Fruit fly (Drosophila melanogaster) whole organism, embryonic: Measurements from ENCODE around the gene CG43077.

ENCODE experiments used
- B-H2 ChIP-seq: fragments of 200-800 bp; sonication (Bioruptor generic); optimal IDR thresholded peaks from 2 replicates; lab custom pipeline; 2018; ENCODE audit warnings: missing biosample characterization, mild to moderate bottlenecking, missing genetic modification characterization
- Blimp-1 ChIP-seq: fragments of 200-800 bp; sonication (Bioruptor generic); optimal IDR thresholded peaks from 3 replicates; lab custom pipeline; 2018; ENCODE audit warnings: missing biosample characterization, missing genetic modification characterization, mild to moderate bottlenecking, moderate library complexity, missing genetic modification reagents
- CG11504 ChIP-seq: fragments of 200-800 bp; sonication (Bioruptor generic); optimal IDR thresholded peaks from 3 replicates; lab custom pipeline; 2019; ENCODE audit warnings: missing biosample characterization, mild to moderate bottlenecking, missing genetic modification characterization, moderate library complexity
- CG14710 ChIP-seq: fragments of 200-800 bp; sonication (Bioruptor generic); optimal IDR thresholded peaks from 3 replicates; lab custom pipeline; 2019; ENCODE audit warnings: missing biosample characterization, mild to moderate bottlenecking, missing genetic modification characterization, moderate library complexity
- CG17328 ChIP-seq: fragments of 200-800 bp; sonication (Bioruptor generic); IDR thresholded peaks from 2 replicates; pipeline ENCODE4 v1.3.6; 2022; ENCODE audit warnings: missing biosample characterization, missing genetic modification characterization
- CG18262 ChIP-seq: fragments of 200-800 bp; optimal IDR thresholded peaks from 3 replicates; lab custom pipeline; 2019; ENCODE audit warnings: missing biosample characterization, mild to moderate bottlenecking, missing genetic modification characterization, moderate library complexity
- CG2712 ChIP-seq: fragments of 200-800 bp; optimal IDR thresholded peaks from 3 replicates; lab custom pipeline; 2019; ENCODE audit warnings: missing biosample characterization, mild to moderate bottlenecking, missing genetic modification characterization, moderate library complexity
- CG30403 ChIP-seq: fragments of 200-800 bp; sonication (Bioruptor generic); optimal IDR thresholded peaks from 3 replicates; lab custom pipeline; 2016; ENCODE audit warnings: missing biosample characterization, missing genetic modification characterization
- CG31388 ChIP-seq: fragments of 200-800 bp; sonication (Bioruptor generic); optimal IDR thresholded peaks from 2 replicates; lab custom pipeline; 2016; ENCODE audit warnings: missing biosample characterization, missing genetic modification characterization
- CG4424 ChIP-seq: fragments of 200-800 bp; sonication (Bioruptor generic); optimal IDR thresholded peaks from 3 replicates; lab custom pipeline; 2016; ENCODE audit warnings: missing biosample characterization, missing genetic modification characterization
- CG4707 ChIP-seq: fragments of 200-800 bp; sonication (Bioruptor generic); optimal IDR thresholded peaks from 2 replicates; lab custom pipeline; 2018; ENCODE audit warnings: missing biosample characterization, mild to moderate bottlenecking, missing genetic modification characterization, moderate library complexity
- CG6854 ChIP-seq: fragments of 200-800 bp; sonication (Bioruptor generic); optimal IDR thresholded peaks from 3 replicates; lab custom pipeline; 2017; ENCODE audit warnings: missing biosample characterization, mild to moderate bottlenecking, missing genetic modification characterization
- CG7839 ChIP-seq: fragments of 200-800 bp; sonication (Bioruptor generic); optimal IDR thresholded peaks from 3 replicates; lab custom pipeline; 2018; ENCODE audit warnings: missing biosample characterization, mild to moderate bottlenecking, missing genetic modification characterization, moderate library complexity
- CG8388 ChIP-seq: fragments of 200-800 bp; sonication (Bioruptor generic); optimal IDR thresholded peaks from 2 replicates; lab custom pipeline; 2019; ENCODE audit warnings: missing biosample characterization, mild to moderate bottlenecking, missing genetic modification characterization, moderate library complexity
- CG9727 ChIP-seq: fragments of 200-800 bp; sonication (Bioruptor generic); optimal IDR thresholded peaks from 3 replicates; lab custom pipeline; 2017; ENCODE audit warnings: missing biosample characterization, mild to moderate bottlenecking, missing genetic modification characterization
- Hand ChIP-seq: fragments of 200-800 bp; sonication (Bioruptor generic); optimal IDR thresholded peaks from 2 replicates; lab custom pipeline; 2017; ENCODE audit warnings: mild to moderate bottlenecking, missing biosample characterization, missing genetic modification reagents, missing genetic modification characterization
- MBD-R2 ChIP-seq: fragments of 200-800 bp; sonication (Bioruptor generic); IDR thresholded peaks from 2 replicates; pipeline ENCODE4 v1.3.6; 2022; ENCODE audit warnings: missing biosample characterization, missing genetic modification characterization
- Med ChIP-seq: fragments of 200-800 bp; sonication (Bioruptor generic); peaks from one replicate; lab custom pipeline; 2016; ENCODE audit warnings: missing biosample characterization, missing genetic modification characterization, mild to moderate bottlenecking, inconsistent platforms, moderate library complexity
- Oli ChIP-seq: fragments of 200-800 bp; sonication (Bioruptor generic); optimal IDR thresholded peaks from 2 replicates; lab custom pipeline; 2018; ENCODE audit warnings: missing biosample characterization, mild to moderate bottlenecking, missing genetic modification characterization, moderate library complexity
- bsh ChIP-seq, 2 experiments: fragments of 200-800 bp; sonication (Bioruptor generic); optimal IDR thresholded peaks; 2 replicates each; lab custom pipeline; 2017 to 2018; ENCODE audit warnings: mild to moderate bottlenecking in 2 of 2, missing biosample characterization in 2 of 2, missing genetic modification characterization in 2 of 2, moderate library complexity in 1 of 2
- dmrt99B ChIP-seq: fragments of 200-800 bp; sonication (Bioruptor generic); optimal IDR thresholded peaks from 2 replicates; lab custom pipeline; 2018; ENCODE audit warnings: missing biosample characterization, mild to moderate bottlenecking, missing genetic modification characterization, moderate library complexity
- dpn ChIP-seq, 2 experiments: fragments of 200-800 bp; sonication (Bioruptor generic); optimal IDR thresholded peaks; 3 replicates each; lab custom pipeline; 2016; ENCODE audit warnings: missing biosample characterization in 2 of 2, missing genetic modification characterization in 2 of 2
- eve ChIP-seq, 2 experiments: fragments of >200 bp; optimal IDR thresholded peaks; 2 replicates each; lab custom pipeline; 2017; ENCODE audit warnings: missing biosample characterization in 2 of 2, missing genetic modification characterization in 2 of 2
- gcm ChIP-seq: fragments of 200-800 bp; sonication (Bioruptor generic); optimal IDR thresholded peaks from 2 replicates; lab custom pipeline; 2019; ENCODE audit warnings: missing biosample characterization, mild to moderate bottlenecking, missing genetic modification characterization, moderate library complexity
- gem ChIP-seq: fragments of 200-800 bp; sonication (Bioruptor generic); optimal IDR thresholded peaks from 2 replicates; lab custom pipeline; 2019; ENCODE audit warnings: missing biosample characterization, mild to moderate bottlenecking, missing genetic modification characterization, moderate library complexity
- grau ChIP-seq: fragments of 200-800 bp; optimal IDR thresholded peaks from 3 replicates; lab custom pipeline; 2019; ENCODE audit warnings: missing biosample characterization, mild to moderate bottlenecking, missing genetic modification characterization, moderate library complexity
- lab ChIP-seq: fragments of 200-800 bp; sonication (Bioruptor generic); optimal IDR thresholded peaks from 3 replicates; lab custom pipeline; 2017; ENCODE audit warnings: missing biosample characterization, missing genetic modification characterization, mild to moderate bottlenecking, moderate library complexity, missing genetic modification reagents
- lola ChIP-seq, 3 experiments: fragments of >200 bp in 2 of 3; fragments of 200-800 bp in 1 of 3; sonication (Bioruptor generic) in 1 of 3; optimal IDR thresholded peaks; 2 replicates each; lab custom pipeline; 2017 to 2019; ENCODE audit warnings: missing biosample characterization in 3 of 3, missing genetic modification characterization in 3 of 3, mild to moderate bottlenecking in 1 of 3, moderate library complexity in 1 of 3
- nmo ChIP-seq: fragments of 200-800 bp; sonication (Bioruptor generic); optimal IDR thresholded peaks from 2 replicates; lab custom pipeline; 2018; ENCODE audit warnings: missing biosample characterization, mild to moderate bottlenecking, missing genetic modification characterization, moderate library complexity
- pb ChIP-seq: fragments of 200-800 bp; sonication (Bioruptor generic); optimal IDR thresholded peaks from 3 replicates; lab custom pipeline; 2016; ENCODE audit warnings: missing biosample characterization, missing genetic modification characterization
- row ChIP-seq: fragments of 200-800 bp; sonication (Bioruptor generic); IDR thresholded peaks from 3 replicates; pipeline ENCODE4 v1.3.6; 2022; ENCODE audit warnings: missing biosample characterization, missing genetic modification characterization
- sens ChIP-seq: fragments of 200-800 bp; sonication (Bioruptor generic); peaks from one replicate; lab custom pipeline; 2016; ENCODE audit warnings: missing biosample characterization, missing genetic modification characterization
- sob ChIP-seq: fragments of 200-800 bp; sonication (Bioruptor generic); IDR thresholded peaks from 2 replicates; pipeline ENCODE4 v1.3.6; 2022; ENCODE audit warnings: missing biosample characterization, missing genetic modification characterization
- twi ChIP-seq: fragments of 200-800 bp; optimal IDR thresholded peaks from 2 replicates; lab custom pipeline; 2019; ENCODE audit warnings: missing biosample characterization, mild to moderate bottlenecking, missing genetic modification characterization, moderate library complexity
- unpg ChIP-seq: fragments of 200-800 bp; sonication (Bioruptor generic); optimal IDR thresholded peaks from 3 replicates; lab custom pipeline; 2018; ENCODE audit warnings: missing biosample characterization, mild to moderate bottlenecking, missing genetic modification characterization, moderate library complexity

CG43077 gene

DNA sequence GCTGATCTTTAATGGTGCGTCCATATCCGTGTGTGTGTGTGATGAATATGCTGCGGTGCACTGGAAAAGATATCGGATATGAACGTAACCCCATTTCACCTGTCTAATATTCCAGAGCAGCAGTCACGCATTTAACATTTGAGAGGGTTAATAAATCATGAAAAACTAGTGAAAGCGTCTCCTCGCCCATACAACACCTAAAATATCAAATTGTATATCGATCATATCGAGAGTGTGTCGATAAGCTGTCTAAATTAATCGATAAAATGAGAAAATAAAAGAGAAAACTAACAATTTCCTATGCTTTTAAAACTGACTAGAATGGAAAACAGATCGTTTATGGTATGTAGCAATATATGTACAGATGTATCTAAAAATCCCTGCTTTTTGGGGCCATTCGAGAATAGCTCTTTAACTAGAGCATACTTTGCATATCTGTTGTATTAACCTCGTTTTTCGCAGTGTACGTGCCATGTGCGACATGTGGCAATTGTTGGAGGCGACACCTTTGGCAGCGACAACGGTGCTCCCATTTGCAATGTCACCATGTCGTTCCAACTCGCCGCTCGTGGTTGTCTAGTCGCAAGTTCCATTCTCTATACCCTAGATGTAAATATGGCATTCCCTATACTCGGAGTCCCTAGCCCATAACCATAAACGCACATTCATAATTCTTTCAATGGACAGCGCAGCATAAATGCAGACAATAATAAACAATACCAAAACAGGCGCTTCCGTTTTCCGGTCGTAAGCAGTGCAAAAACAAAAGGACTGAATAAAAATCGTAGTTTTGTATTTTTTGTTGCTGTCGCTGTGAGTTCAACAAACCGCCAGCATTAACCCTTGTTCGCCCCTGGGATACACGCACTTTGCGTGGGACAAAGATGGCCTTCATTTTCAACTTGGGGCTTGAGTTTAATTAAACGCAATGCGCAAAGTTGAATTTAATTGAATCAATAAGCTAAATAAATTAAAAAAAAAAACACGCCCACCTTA, 43.9 kb upstream of the CG43077 start (continued):
- TF ChIP-seq Hand (GFP tag; lab: Kevin White, UChicago): no peak
- TF ChIP-seq CG14710: no peak
- no peak for TF ChIP-seq lab

DNA sequence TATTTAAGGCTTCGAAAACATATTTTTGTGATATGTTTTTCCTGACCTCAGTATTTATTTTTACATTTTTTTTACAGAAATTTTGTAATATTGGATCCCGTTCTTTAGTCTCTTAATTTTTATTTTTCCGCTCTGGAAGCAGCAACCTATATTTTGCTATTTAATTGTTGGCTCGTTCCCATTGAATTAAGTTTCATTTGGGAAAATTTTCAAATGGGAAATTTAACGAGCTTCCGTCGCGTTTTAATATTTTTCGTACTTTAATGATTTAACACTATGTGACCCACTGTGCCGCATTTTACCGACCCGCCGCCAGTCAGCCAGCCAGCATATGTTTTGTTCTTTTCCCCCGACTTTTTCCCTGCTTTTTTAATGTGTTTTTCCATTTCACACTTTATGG, 43.0 kb upstream of the CG43077 start:
- TF ChIP-seq MBD-R2 (GFP tag; lab: Robert Waterston, UW): no peak
- peak; percentile 20 for TF ChIP-seq Blimp-1 (GFP tag; lab: Kevin White, UChicago)
- TF ChIP-seq CG17328: 0 out of 2 replicates have a peak, but pooled peaks have one; percentile 28
- TF ChIP-seq eve (GFP tag; optimal IDR thresholded peaks at IDR 0.05; lab: Kevin White, UChicago): peak in 1 of 2 experiments; percentile 4
- peak; percentile 36 for TF ChIP-seq CG8388 (GFP tag; lab: Kevin White, UChicago)
- peak; percentile 80 for TF ChIP-seq twi
- TF ChIP-seq unpg (GFP tag; lab: Kevin White, UChicago): peak; percentile 0
- no peak for TF ChIP-seq pb (GFP tag; lab: Kevin White, UChicago)
- TF ChIP-seq CG4424: peak; percentile 20
- TF ChIP-seq B-H2 (GFP tag; lab: Kevin White, UChicago): no peak
- TF ChIP-seq bsh (GFP tag; optimal IDR thresholded peaks at IDR 0.05; lab: Kevin White, UChicago): peak in 1 of 2 experiments; percentile 17
- TF ChIP-seq CG9727 (GFP tag; lab: Kevin White, UChicago): peak; percentile 17
- TF ChIP-seq Med (GFP tag; lab: Kevin White, UChicago): peak; percentile 51
- TF ChIP-seq CG2712 (tag; lab: Kevin White, UChicago): peak; percentile 17
- no peak for TF ChIP-seq CG31388
- TF ChIP-seq lola (GFP tag; optimal IDR thresholded peaks at IDR 0.05; lab: Kevin White, UChicago): peak in 1 of 3 experiments; percentile 6
- TF ChIP-seq CG11504 (tag; lab: Kevin White, UChicago): peak; percentile 7
- TF ChIP-seq nmo (GFP tag; lab: Kevin White, UChicago): peak; percentile 16
- peak; percentile 8 for TF ChIP-seq CG30403 (GFP tag; lab: Kevin White, UChicago)
- peak; percentile 6 for TF ChIP-seq dmrt99B (tag; lab: Kevin White, UChicago)
- peak; percentile 29; the same call in 1 of the 3 replicates for TF ChIP-seq row (GFP tag; lab: Robert Waterston, UW)
- TF ChIP-seq CG7839 (tag; lab: Kevin White, UChicago): peak; percentile 3
- peak; percentile 44 for TF ChIP-seq gem (tag; lab: Kevin White, UChicago)
- peak; percentile 36 for TF ChIP-seq CG18262
- peak; percentile 21 for TF ChIP-seq gcm (GFP tag; lab: Kevin White, UChicago)
- TF ChIP-seq CG6854 (GFP tag; lab: Kevin White, UChicago): no peak
- peak; percentile 42 for TF ChIP-seq CG4707 (GFP tag; lab: Kevin White, UChicago)
- peak; percentile 84 for TF ChIP-seq sens (GFP tag; lab: Kevin White, UChicago)
- TF ChIP-seq Oli (tag; lab: Kevin White, UChicago): peak; percentile 2
- no peak for TF ChIP-seq dpn (GFP tag; optimal IDR thresholded peaks at IDR 0.05; lab: Kevin White, UChicago)
- TF ChIP-seq grau (tag; lab: Kevin White, UChicago): peak; percentile 10
- TF ChIP-seq sob (GFP tag; lab: Robert Waterston, UW): no peak
